Fruit fly (Drosophila melanogaster) whole organism, wandering third instar larva: ENCODE measurements around the gene Doa.

Source experiments
- CG32264 ChIP-seq: fragments of 200-800 bp; sonication (Bioruptor generic); optimal IDR thresholded peaks from 2 replicates; lab custom pipeline; 2016; ENCODE audit warnings: missing biosample characterization, missing genetic modification characterization
- Dfd ChIP-seq: fragments of >200 bp; optimal IDR thresholded peaks from 2 replicates; lab custom pipeline; 2017; ENCODE audit warnings: missing biosample characterization, missing genetic modification characterization
- Vsx2 ChIP-seq: fragments of 200-300, 225-300 bp; sonication (Bioruptor generic); optimal IDR thresholded peaks from 2 replicates; lab custom pipeline; 2018; ENCODE audit warnings: missing biosample characterization, missing genetic modification characterization; ENCODE audit not compliant: partially characterized antibody

DNA sequence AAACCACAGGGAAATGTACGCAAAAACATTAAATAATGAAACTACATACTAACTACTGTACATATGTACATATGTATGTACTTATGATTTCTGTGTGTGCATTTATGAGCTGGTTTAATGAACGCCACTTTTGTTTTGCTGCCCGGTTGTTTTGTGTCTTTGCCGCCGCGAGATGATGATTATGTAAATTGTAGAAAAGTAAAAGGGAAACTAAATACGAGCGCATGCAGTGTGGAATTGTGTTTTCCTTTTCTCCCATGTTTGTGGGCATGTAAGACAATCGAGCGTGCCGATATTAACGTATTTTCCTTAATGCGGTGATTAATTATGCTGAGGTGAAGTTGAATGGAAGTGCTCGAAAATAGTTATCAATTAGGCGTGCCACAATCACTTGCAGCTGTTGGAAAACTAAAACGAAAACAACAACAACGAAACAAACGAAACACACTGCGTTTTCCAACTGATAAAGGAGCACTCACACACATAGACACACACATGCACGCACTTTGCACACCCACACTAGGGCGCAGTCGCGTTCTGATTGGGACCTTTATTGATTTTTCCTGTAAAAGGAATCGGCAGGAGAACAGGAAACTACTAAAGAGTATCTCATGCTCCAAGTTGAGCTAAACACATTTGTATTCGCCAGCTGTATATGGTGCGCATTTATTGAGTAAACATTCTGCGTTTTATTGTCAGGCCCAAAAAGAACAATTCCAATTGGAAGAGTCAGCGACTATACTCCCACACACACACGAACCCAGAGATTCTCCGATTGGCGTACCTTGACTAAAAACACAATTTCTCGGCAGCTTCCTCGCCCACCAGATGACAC is 43.9 kb upstream of the Doa start:
- TF ChIP-seq CG32264 (GFP tag; lab: Kevin White, UChicago) (no peak), Vsx2 (GFP tag; lab: Kevin White, UChicago) (no peak), Dfd (GFP tag; lab: Kevin White, UChicago) (no peak)
